Fruit fly (Drosophila melanogaster): ENCODE results near the gene HemK1.

The HemK1 gene

DNA sequence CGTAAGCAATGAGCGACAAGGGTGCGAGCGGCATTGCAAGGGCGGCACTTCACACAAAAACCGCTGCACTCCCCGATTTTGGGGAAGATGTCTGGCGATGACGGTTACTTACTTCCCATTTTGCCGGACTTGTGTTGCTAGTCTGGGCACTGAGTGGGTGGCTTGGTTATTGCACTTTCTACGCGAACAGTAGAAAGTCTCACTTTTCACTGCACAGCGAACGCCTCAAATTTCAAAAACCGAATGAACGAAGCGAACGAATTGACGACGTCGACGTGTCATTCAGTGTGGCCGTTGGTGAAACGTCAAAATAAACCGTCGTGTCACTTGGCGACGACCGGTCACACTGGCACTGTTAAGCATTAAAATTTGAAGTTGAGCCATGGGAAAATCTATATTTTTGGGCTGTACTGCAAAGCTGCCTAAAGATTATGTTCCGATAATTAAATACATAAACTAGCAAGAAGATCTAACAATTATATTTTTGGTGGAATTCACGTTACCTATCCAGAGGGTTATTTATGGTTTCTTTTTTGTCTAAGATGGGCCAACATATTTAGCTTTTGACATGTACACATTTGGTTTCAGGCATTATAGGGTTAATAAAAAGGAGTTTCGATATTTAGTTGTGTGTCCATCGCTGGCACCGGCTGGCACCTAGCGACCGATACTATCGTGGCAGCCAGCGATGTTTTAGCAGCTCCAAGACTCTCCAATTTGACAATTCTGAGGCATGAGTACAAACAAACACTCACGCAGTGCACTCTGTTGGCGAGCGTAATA lies 12.9 kb upstream of the HemK1 start, which contains the start of the genes Sec61alpha and Daxx (continued):
- TF ChIP-seq dsx (GFP tag; optimal IDR thresholded peaks at IDR 0.05; ENCODE audit: poor library complexity, severe bottlenecking) (peak; percentile 36), Met (GFP tag; optimal IDR thresholded peaks at IDR 0.05) (peak; percentile 85), salr (GFP tag; optimal IDR thresholded peaks at IDR 0.05) (peak; percentile 56 to 78), CG8632 (GFP tag; optimal IDR thresholded peaks at IDR 0.05) (peak; percentile 63), topi (GFP tag; optimal IDR thresholded peaks at IDR 0.05) (peak; percentile 81), CG7368 (GFP tag; optimal IDR thresholded peaks at IDR 0.05) (peak; percentile 72), Smox (GFP tag; optimal IDR thresholded peaks at IDR 0.05) (peak; percentile 79), CG8319 (GFP tag; optimal IDR thresholded peaks at IDR 0.05) (peak; percentile 59), CG11902 (GFP tag; optimal IDR thresholded peaks at IDR 0.05) (peak; percentile 78), CG6163 (GFP tag; IDR thresholded peaks at IDR 0.05) (peak; percentile 70)

DNA sequence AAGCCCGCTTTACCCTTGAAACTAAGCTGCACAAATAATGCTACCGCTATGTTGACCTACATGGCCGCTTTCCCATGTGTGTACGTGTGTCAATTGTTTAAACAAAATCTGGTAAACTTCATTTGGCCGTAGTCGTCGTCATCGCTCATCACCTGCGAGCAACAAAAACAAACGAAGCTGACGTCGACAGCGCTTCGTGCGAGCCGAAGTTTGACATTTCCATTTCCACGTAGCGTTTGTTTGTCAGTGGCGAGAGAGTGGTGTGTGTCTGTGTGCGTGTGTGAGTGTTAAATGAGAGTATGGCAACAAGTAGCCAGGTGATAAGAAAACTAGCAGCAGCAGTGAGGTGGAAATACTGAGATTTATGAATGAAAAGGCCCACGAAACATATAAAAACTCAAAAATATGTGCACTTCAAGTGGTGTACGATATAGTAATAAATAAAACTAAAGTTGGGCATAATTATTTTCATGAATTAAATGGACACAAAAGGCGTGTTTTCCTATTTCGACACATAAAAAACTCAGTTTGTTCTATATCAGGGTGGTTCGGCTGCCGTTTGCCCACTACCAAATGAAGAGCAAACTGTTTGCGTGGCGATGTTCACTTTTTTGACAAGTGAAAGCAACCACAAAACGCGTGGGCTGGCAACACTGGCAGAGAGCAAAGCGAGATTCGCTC lies 11.9 kb upstream of the HemK1 start:
- TF ChIP-seq cyc (GFP tag; optimal IDR thresholded peaks at IDR 0.05) (no peak), vri (GFP tag; optimal IDR thresholded peaks at IDR 0.05) (peak; percentile 35), acj6 (GFP tag; optimal IDR thresholded peaks at IDR 0.05) (peak; percentile 18), CG16779 (tag; optimal IDR thresholded peaks at IDR 0.05) (peak; percentile 30), Eip93F (GFP tag; optimal IDR thresholded peaks at IDR 0.05) (peak; percentile 37), Eip78C (GFP tag) (peak; percentile 62), CG1621 (tag; optimal IDR thresholded peaks at IDR 0.05) (peak; percentile 49), Sox15 (GFP tag; optimal IDR thresholded peaks at IDR 0.05) (no peak), CG31627 (GFP tag; optimal IDR thresholded peaks at IDR 0.05) (no peak), Lpt (GFP tag; optimal IDR thresholded peaks at IDR 0.05) (no peak), Blimp-1 (GFP tag; optimal IDR thresholded peaks at IDR 0.05) (peak; percentile 34), CG3919 (GFP tag; optimal IDR thresholded peaks at IDR 0.05) (peak; percentile 23), Met (GFP tag; optimal IDR thresholded peaks at IDR 0.05) (peak; percentile 14), Sox102F (GFP tag; optimal IDR thresholded peaks at IDR 0.05) (peak; percentile 13), salr (GFP tag; optimal IDR thresholded peaks at IDR 0.05) (no peak), Smox (GFP tag; optimal IDR thresholded peaks at IDR 0.05) (no peak), ss (GFP tag; optimal IDR thresholded peaks at IDR 0.05) (peak; percentile 44 to 59), Ets96B (tag; optimal IDR thresholded peaks at IDR 0.05) (peak; percentile 7), topi (GFP tag; optimal IDR thresholded peaks at IDR 0.05) (no peak), CG11294 (GFP tag; IDR thresholded peaks at IDR 0.05) (no peak), net (GFP tag; optimal IDR thresholded peaks at IDR 0.05) (no peak), lz (GFP tag; optimal IDR thresholded peaks at IDR 0.05) (peak; percentile 21), CG32006 (GFP tag; optimal IDR thresholded peaks at IDR 0.05) (peak; percentile 48), Sox14 (GFP tag; optimal IDR thresholded peaks at IDR 0.05) (peak; percentile 2), Gug (GFP tag; IDR thresholded peaks at IDR 0.05) (no peak), svp (GFP tag) (peak; percentile 49), CG15336 (GFP tag; IDR thresholded peaks at IDR 0.05) (0 out of 2 replicates have a peak, but pooled peaks have one; percentile 43), CG11902 (GFP tag; optimal IDR thresholded peaks at IDR 0.05) (no peak), Hr4 (GFP tag; optimal IDR thresholded peaks at IDR 0.05) (peak; percentile 36), CG9139 (GFP tag; optimal IDR thresholded peaks at IDR 0.05) (no peak), CG7368 (GFP tag; optimal IDR thresholded peaks at IDR 0.05) (no peak), CG8632 (GFP tag; optimal IDR thresholded peaks at IDR 0.05) (no peak), dsx (GFP tag; optimal IDR thresholded peaks at IDR 0.05; ENCODE audit: poor library complexity, severe bottlenecking) (peak; percentile 12), Ets21C (GFP tag; optimal IDR thresholded peaks at IDR 0.05) (no peak), fd59A (GFP tag; optimal IDR thresholded peaks at IDR 0.05) (no peak), CG6808 (GFP tag; optimal IDR thresholded peaks at IDR 0.05) (peak; percentile 29), CG4318 (GFP tag; optimal IDR thresholded peaks at IDR 0.05) (no peak), CG10669 (GFP tag; optimal IDR thresholded peaks at IDR 0.05) (no peak), CG6276 (GFP tag; optimal IDR thresholded peaks at IDR 0.05) (peak; percentile 13), CG10631 (GFP tag; optimal IDR thresholded peaks at IDR 0.05) (no peak), CG8119 (GFP tag; IDR thresholded peaks at IDR 0.05) (peak; percentile 62), Hr39 (GFP tag; optimal IDR thresholded peaks at IDR 0.05) (no peak), Hr38 (GFP tag; optimal IDR thresholded peaks at IDR 0.05) (no peak), esn (GFP tag; optimal IDR thresholded peaks at IDR 0.05) (no peak)
